Fruit fly (Drosophila melanogaster) whole organism, embryonic: ENCODE results near the gene CG6254.
A peak's percentile ranks its signal among the peaks of the same experiment; 100 is the strongest.

ENCODE experiments used
- CG10321 ChIP-seq: fragments of 200-800 bp; sonication (Bioruptor generic); IDR thresholded peaks from 2 replicates; pipeline ENCODE4 v1.3.6; 2022; ENCODE audit warnings: missing biosample characterization, missing genetic modification characterization
- CG12299 ChIP-seq: fragments of 200-800 bp; sonication (Bioruptor generic); optimal IDR thresholded peaks from 2 replicates; lab custom pipeline; 2018; ENCODE audit warnings: missing biosample characterization, mild to moderate bottlenecking, missing genetic modification characterization
- CG13296 ChIP-seq: fragments of 200-800 bp; sonication (Bioruptor generic); optimal IDR thresholded peaks from 3 replicates; lab custom pipeline; 2018; ENCODE audit warnings: missing biosample characterization, mild to moderate bottlenecking, missing genetic modification characterization
- CG13424 ChIP-seq: fragments of 200-800 bp; sonication (Bioruptor generic); optimal IDR thresholded peaks from 2 replicates; lab custom pipeline; 2019; ENCODE audit warnings: missing biosample characterization, mild to moderate bottlenecking, missing genetic modification characterization, moderate library complexity
- CG13775 ChIP-seq: fragments of 200-800 bp; sonication (Bioruptor generic); optimal IDR thresholded peaks from 3 replicates; lab custom pipeline; 2017; ENCODE audit warnings: missing biosample characterization, mild to moderate bottlenecking, missing genetic modification characterization
- CG14667 ChIP-seq: fragments of 200-800 bp; sonication (Bioruptor generic); IDR thresholded peaks from 2 replicates; pipeline ENCODE4 v1.3.6; 2022; ENCODE audit warnings: missing biosample characterization, missing genetic modification characterization
- CG14965 ChIP-seq: fragments of 200-800 bp; sonication (Bioruptor generic); optimal IDR thresholded peaks from 2 replicates; lab custom pipeline; 2016; ENCODE audit warnings: missing biosample characterization, missing genetic modification characterization, borderline replicate concordance
- CG17359 ChIP-seq: fragments of 200-800 bp; sonication (Bioruptor generic); optimal IDR thresholded peaks from 3 replicates; lab custom pipeline; 2018; ENCODE audit warnings: missing biosample characterization, mild to moderate bottlenecking, missing genetic modification characterization, moderate library complexity
- CG17802 ChIP-seq: fragments of 200-800 bp; sonication (Bioruptor generic); optimal IDR thresholded peaks from 2 replicates; lab custom pipeline; 2018; ENCODE audit warnings: missing biosample characterization, mild to moderate bottlenecking, missing genetic modification characterization, moderate library complexity
- CG1832 ChIP-seq: fragments of 200-800 bp; sonication (Bioruptor generic); optimal IDR thresholded peaks from 2 replicates; lab custom pipeline; 2017; ENCODE audit warnings: missing biosample characterization, mild to moderate bottlenecking, missing genetic modification characterization, inconsistent platforms
- CG34376 ChIP-seq: fragments of 200-800 bp; sonication (Bioruptor generic); optimal IDR thresholded peaks from 2 replicates; lab custom pipeline; 2018; ENCODE audit warnings: missing biosample characterization, mild to moderate bottlenecking, missing genetic modification characterization
- CG3838 ChIP-seq: fragments of 200-800 bp; sonication (Bioruptor generic); optimal IDR thresholded peaks from 3 replicates; lab custom pipeline; 2016; ENCODE audit warnings: missing biosample characterization, missing genetic modification characterization
- CG4360 ChIP-seq: fragments of 200-800 bp; sonication (Bioruptor generic); IDR thresholded peaks from 2 replicates; pipeline ENCODE4 v1.3.6; 2022; ENCODE audit warnings: missing biosample characterization, missing genetic modification characterization
- CG4820 ChIP-seq: fragments of 200-800 bp; sonication (Bioruptor generic); optimal IDR thresholded peaks from 3 replicates; lab custom pipeline; 2016; ENCODE audit warnings: missing biosample characterization, missing genetic modification characterization
- CG6689 ChIP-seq: fragments of 200-800 bp; sonication (Bioruptor generic); IDR thresholded peaks from 2 replicates; pipeline ENCODE4 v1.3.6; 2022; ENCODE audit warnings: missing biosample characterization, missing genetic modification characterization
- CG8944 ChIP-seq: fragments of 200-800 bp; sonication (Bioruptor generic); optimal IDR thresholded peaks from 3 replicates; lab custom pipeline; 2016; ENCODE audit warnings: missing biosample characterization, missing genetic modification characterization
- D ChIP-seq, 2 experiments: fragments of 200-800 bp in 1 of 2; fragments of >200 bp in 1 of 2; sonication (Bioruptor generic) in 1 of 2; optimal IDR thresholded peaks; 2 replicates in 1 of 2; 3 replicates in 1 of 2; lab custom pipeline; 2017; ENCODE audit warnings: mild to moderate bottlenecking in 1 of 2, missing biosample characterization in 1 of 2, missing genetic modification characterization in 1 of 2, missing genetic modification reagents in 1 of 2
- H15 ChIP-seq: fragments of 200-800 bp; sonication (Bioruptor generic); IDR thresholded peaks from 3 replicates; pipeline ENCODE4 v1.3.6; 2022; ENCODE audit warnings: missing biosample characterization, missing genetic modification characterization
- HHEX ChIP-seq: fragments of 200-800 bp; sonication (Bioruptor generic); optimal IDR thresholded peaks from 3 replicates; lab custom pipeline; 2017; ENCODE audit warnings: missing biosample characterization, mild to moderate bottlenecking, missing genetic modification characterization, missing genetic modification reagents
- Hr39 ChIP-seq: fragments of >200 bp; optimal IDR thresholded peaks from 2 replicates; lab custom pipeline; 2017
- Hsf ChIP-seq: fragments of 200-800 bp; sonication (Bioruptor generic); optimal IDR thresholded peaks from 3 replicates; lab custom pipeline; 2016; ENCODE audit warnings: missing biosample characterization, missing genetic modification characterization
- Lpt ChIP-seq: fragments of >200 bp; optimal IDR thresholded peaks from 2 replicates; lab custom pipeline; 2018; ENCODE audit warnings: missing biosample characterization, missing genetic modification characterization
- Med ChIP-seq: fragments of 200-800 bp; sonication (Bioruptor generic); peaks from one replicate; lab custom pipeline; 2016; ENCODE audit warnings: missing biosample characterization, missing genetic modification characterization, mild to moderate bottlenecking, inconsistent platforms, moderate library complexity
- az2 ChIP-seq: fragments of 200-800 bp; sonication (Bioruptor generic); optimal IDR thresholded peaks from 3 replicates; lab custom pipeline; 2016; ENCODE audit warnings: missing biosample characterization, missing genetic modification characterization
- bsh ChIP-seq, 2 experiments: fragments of 200-800 bp; sonication (Bioruptor generic); optimal IDR thresholded peaks; 2 replicates each; lab custom pipeline; 2017 to 2018; ENCODE audit warnings: mild to moderate bottlenecking in 2 of 2, missing biosample characterization in 2 of 2, missing genetic modification characterization in 2 of 2, moderate library complexity in 1 of 2
- btn ChIP-seq: fragments of 200-800 bp; sonication (Bioruptor generic); optimal IDR thresholded peaks from 2 replicates; lab custom pipeline; 2016; ENCODE audit warnings: missing biosample characterization, missing genetic modification characterization
- cato ChIP-seq: fragments of 200-800 bp; sonication (Bioruptor generic); optimal IDR thresholded peaks from 2 replicates; lab custom pipeline; 2016; ENCODE audit warnings: missing biosample characterization, missing genetic modification characterization, borderline replicate concordance
- croc ChIP-seq: fragments of 200-800 bp; sonication (Bioruptor generic); conservative IDR thresholded peaks from 3 replicates; pipeline ENCODE4 v1.3.6; 2022; ENCODE audit warnings: missing biosample characterization, missing genetic modification characterization
- dm ChIP-seq: fragments of 200-800 bp; sonication (Bioruptor generic); optimal IDR thresholded peaks from 3 replicates; lab custom pipeline; 2016; ENCODE audit warnings: missing biosample characterization, missing genetic modification characterization
- dmrt11E ChIP-seq: fragments of 200-800 bp; sonication (Bioruptor generic); optimal IDR thresholded peaks from 3 replicates; lab custom pipeline; 2018; ENCODE audit warnings: missing biosample characterization, mild to moderate bottlenecking, missing genetic modification characterization, moderate library complexity
- dpn ChIP-seq, 2 experiments: fragments of 200-800 bp; sonication (Bioruptor generic); optimal IDR thresholded peaks; 3 replicates each; lab custom pipeline; 2016; ENCODE audit warnings: missing biosample characterization in 2 of 2, missing genetic modification characterization in 2 of 2
- gem ChIP-seq: fragments of 200-800 bp; sonication (Bioruptor generic); optimal IDR thresholded peaks from 2 replicates; lab custom pipeline; 2019; ENCODE audit warnings: missing biosample characterization, mild to moderate bottlenecking, missing genetic modification characterization, moderate library complexity
- grau ChIP-seq: fragments of 200-800 bp; optimal IDR thresholded peaks from 3 replicates; lab custom pipeline; 2019; ENCODE audit warnings: missing biosample characterization, mild to moderate bottlenecking, missing genetic modification characterization, moderate library complexity
- nom ChIP-seq: fragments of 200-800 bp; sonication (Bioruptor generic); optimal IDR thresholded peaks from 2 replicates; lab custom pipeline; 2017; ENCODE audit warnings: missing biosample characterization, missing genetic modification characterization, mild to moderate bottlenecking, moderate library complexity, missing genetic modification reagents
- pb ChIP-seq: fragments of 200-800 bp; sonication (Bioruptor generic); optimal IDR thresholded peaks from 3 replicates; lab custom pipeline; 2016; ENCODE audit warnings: missing biosample characterization, missing genetic modification characterization
- ro ChIP-seq: fragments of 200-800 bp; sonication (Bioruptor generic); IDR thresholded peaks from 2 replicates; pipeline ENCODE4 v1.3.6; 2022; ENCODE audit warnings: missing biosample characterization, missing genetic modification characterization
- sens ChIP-seq: fragments of 200-800 bp; sonication (Bioruptor generic); peaks from one replicate; lab custom pipeline; 2016; ENCODE audit warnings: missing biosample characterization, missing genetic modification characterization
- sisA ChIP-seq: fragments of 200-800 bp; sonication (Bioruptor generic); IDR thresholded peaks from 2 replicates; pipeline ENCODE4 v1.3.6; 2022; ENCODE audit warnings: missing biosample characterization, missing genetic modification characterization
- sqz ChIP-seq: fragments of 200-800 bp; sonication (Bioruptor generic); optimal IDR thresholded peaks from 3 replicates; lab custom pipeline; 2018; ENCODE audit warnings: missing biosample characterization, mild to moderate bottlenecking, missing genetic modification characterization
- unc-4 ChIP-seq: fragments of 200-800 bp; sonication (Bioruptor generic); IDR thresholded peaks from 2 replicates; pipeline ENCODE4 v1.3.6; 2022; ENCODE audit warnings: missing biosample characterization, missing genetic modification characterization; ENCODE audit not compliant: partially characterized antibody

Gene CG6254

dm6 chr3R:10185986-10186385, 24.9 kb upstream of the CG6254 start (continued):
- TF ChIP-seq az2 = no peak
- TF ChIP-seq CG6689 = no peak
- TF ChIP-seq HHEX (GFP tag; lab: Kevin White, UChicago) = peak; percentile 21
- no peak for TF ChIP-seq dpn (GFP tag; optimal IDR thresholded peaks at IDR 0.05; lab: Kevin White, UChicago)
- no peak for TF ChIP-seq CG14667
- no peak for TF ChIP-seq CG17802
- TF ChIP-seq sqz = no peak
- no peak for TF ChIP-seq gem (tag; lab: Kevin White, UChicago)
- no peak for TF ChIP-seq dmrt11E
- no peak for TF ChIP-seq btn (GFP tag; lab: Kevin White, UChicago)
- peak; percentile 17 for TF ChIP-seq CG34376
- no peak for TF ChIP-seq CG4360 (GFP tag; lab: Robert Waterston, UW)
- no peak for TF ChIP-seq CG1832 (GFP tag; lab: Kevin White, UChicago)
- no peak for TF ChIP-seq dm
- TF ChIP-seq CG13424 = peak; percentile 39
- TF ChIP-seq pb (GFP tag; lab: Kevin White, UChicago) = no peak
- no peak for TF ChIP-seq sisA
- TF ChIP-seq CG17359 (tag; lab: Kevin White, UChicago) = peak; percentile 31
- no peak for TF ChIP-seq unc-4
- no peak for TF ChIP-seq CG8944 (GFP tag; lab: Kevin White, UChicago)
- no peak for TF ChIP-seq CG4820 (GFP tag; lab: Kevin White, UChicago)
- TF ChIP-seq ro (GFP tag; lab: Robert Waterston, UW) = no peak
- no peak for TF ChIP-seq cato (GFP tag; lab: Kevin White, UChicago)
- no peak for TF ChIP-seq sens
- no peak for TF ChIP-seq H15
- TF ChIP-seq CG13296 (GFP tag; lab: Kevin White, UChicago) = peak; percentile 73
- no peak for TF ChIP-seq Lpt (GFP tag; lab: Kevin White, UChicago)
- no peak for TF ChIP-seq D (optimal IDR thresholded peaks at IDR 0.05; lab: Kevin White, UChicago)
- no peak for TF ChIP-seq D (GFP tag; optimal IDR thresholded peaks at IDR 0.05; lab: Kevin White, UChicago)
- TF ChIP-seq Hsf = no peak
- TF ChIP-seq Hr39 (lab: Kevin White, UChicago) = no peak
- no peak for TF ChIP-seq croc (GFP tag; lab: Robert Waterston, UW)
- TF ChIP-seq Med (GFP tag; lab: Kevin White, UChicago) = peak; percentile 84
- no peak for TF ChIP-seq CG10321
- no peak for TF ChIP-seq CG3838 (GFP tag; lab: Kevin White, UChicago)
- TF ChIP-seq CG12299 = no peak

- peak in 1 of 2 experiments; percentile 23 for TF ChIP-seq bsh (GFP tag; optimal IDR thresholded peaks at IDR 0.05; lab: Kevin White, UChicago)
- no peak for TF ChIP-seq CG13775 (GFP tag; lab: Kevin White, UChicago)
- peak; percentile 23 for TF ChIP-seq nom (GFP tag; lab: Kevin White, UChicago)
- peak; percentile 67 for TF ChIP-seq grau
- TF ChIP-seq CG14965 (GFP tag; lab: Kevin White, UChicago) = no peak
Observed at dm6 chr3R:10176927-10177511, 15.9 kb upstream of the CG6254 start.
